Fruit fly (Drosophila melanogaster) whole organism, prepupa: ENCODE data around the gene CG6908.
A peak's percentile ranks its signal among the peaks of the same experiment; 100 is the strongest.

Source experiments
- Blimp-1 ChIP-seq: fragments of 200-800 bp; sonication (Bioruptor generic); optimal IDR thresholded peaks from 3 replicates; lab custom pipeline; 2017; ENCODE audit warnings: missing biosample characterization, missing genetic modification characterization, mild to moderate bottlenecking, moderate library complexity, missing genetic modification reagents
- CG10631 ChIP-seq: fragments of 200-800 bp; sonication (Bioruptor generic); optimal IDR thresholded peaks from 2 replicates; lab custom pipeline; 2016; ENCODE audit warnings: missing biosample characterization, missing genetic modification characterization
- CG10669 ChIP-seq: fragments of 200-800 bp; sonication (Bioruptor generic); optimal IDR thresholded peaks from 3 replicates; lab custom pipeline; 2018; ENCODE audit warnings: missing biosample characterization, mild to moderate bottlenecking, missing genetic modification characterization, moderate library complexity
- CG11294 ChIP-seq: fragments of 200-800 bp; sonication (Bioruptor generic); IDR thresholded peaks from 2 replicates; pipeline ENCODE4 v1.3.6; 2022; ENCODE audit warnings: missing biosample characterization, missing genetic modification characterization
- CG11762 ChIP-seq: fragments of 200-800 bp; sonication (Bioruptor generic); optimal IDR thresholded peaks from 3 replicates; lab custom pipeline; 2016; ENCODE audit warnings: missing biosample characterization, missing genetic modification characterization; ENCODE audit not compliant: insufficient read depth
- CG15336 ChIP-seq: fragments of 200-800 bp; sonication (Bioruptor generic); IDR thresholded peaks from 2 replicates; pipeline ENCODE4 v1.3.6; 2022; ENCODE audit warnings: missing biosample characterization, missing genetic modification characterization
- CG1621 ChIP-seq: fragments of 200-800 bp; sonication (Bioruptor generic); optimal IDR thresholded peaks from 3 replicates; lab custom pipeline; 2018; ENCODE audit warnings: missing biosample characterization, mild to moderate bottlenecking, missing genetic modification characterization
- CG16779 ChIP-seq: fragments of 200-800 bp; sonication (Bioruptor generic); optimal IDR thresholded peaks from 3 replicates; lab custom pipeline; 2017; ENCODE audit warnings: missing biosample characterization, mild to moderate bottlenecking, missing genetic modification characterization
- CG31627 ChIP-seq: fragments of 200-800 bp; sonication (Bioruptor generic); optimal IDR thresholded peaks from 3 replicates; lab custom pipeline; 2016; ENCODE audit warnings: missing biosample characterization, missing genetic modification characterization
- CG32006 ChIP-seq: fragments of 200-800 bp; sonication (Bioruptor generic); optimal IDR thresholded peaks from 3 replicates; lab custom pipeline; 2017; ENCODE audit warnings: missing biosample characterization, mild to moderate bottlenecking, missing genetic modification characterization
- CG3919 ChIP-seq: fragments of 200-800 bp; sonication (Bioruptor generic); optimal IDR thresholded peaks from 3 replicates; lab custom pipeline; 2016; ENCODE audit warnings: missing biosample characterization, missing genetic modification characterization
- CG4318 ChIP-seq: fragments of 200-800 bp; sonication (Bioruptor generic); optimal IDR thresholded peaks from 3 replicates; lab custom pipeline; 2017; ENCODE audit warnings: missing biosample characterization, mild to moderate bottlenecking, missing genetic modification characterization
- CG6276 ChIP-seq: fragments of 200-800 bp; sonication (Bioruptor generic); optimal IDR thresholded peaks from 2 replicates; lab custom pipeline; 2017; ENCODE audit warnings: missing biosample characterization, mild to moderate bottlenecking, missing genetic modification characterization
- CG6792 ChIP-seq: fragments of 200-800 bp; sonication (Bioruptor generic); optimal IDR thresholded peaks from 3 replicates; lab custom pipeline; 2016; ENCODE audit warnings: missing biosample characterization, missing genetic modification characterization
- CG6854 ChIP-seq: fragments of 200-800 bp; sonication (Bioruptor generic); optimal IDR thresholded peaks from 2 replicates; lab custom pipeline; 2017; ENCODE audit warnings: missing biosample characterization, mild to moderate bottlenecking, missing genetic modification characterization
- CG7368 ChIP-seq: fragments of 200-800 bp; sonication (Bioruptor generic); optimal IDR thresholded peaks from 3 replicates; lab custom pipeline; 2016; ENCODE audit warnings: missing biosample characterization, missing genetic modification characterization
- CG8119 ChIP-seq: fragments of 200-800 bp; sonication (Bioruptor generic); IDR thresholded peaks from 3 replicates; pipeline ENCODE4 v1.3.6; 2022; ENCODE audit warnings: missing biosample characterization, missing genetic modification characterization
- CG8319 ChIP-seq: fragments of 200-800 bp; sonication (Bioruptor generic); optimal IDR thresholded peaks from 3 replicates; lab custom pipeline; 2016; ENCODE audit warnings: missing biosample characterization, missing genetic modification characterization
- CG8632 ChIP-seq: fragments of 200-800 bp; sonication (Bioruptor generic); optimal IDR thresholded peaks from 3 replicates; lab custom pipeline; 2016; ENCODE audit warnings: missing biosample characterization, missing genetic modification characterization
- CG9139 ChIP-seq: fragments of 200-800 bp; sonication (Bioruptor generic); optimal IDR thresholded peaks from 3 replicates; lab custom pipeline; 2017; ENCODE audit warnings: missing biosample characterization, mild to moderate bottlenecking, missing genetic modification characterization
- Eip78C ChIP-seq: fragments of 200-800 bp; sonication (Bioruptor generic); peaks from one replicate; lab custom pipeline; 2016; ENCODE audit warnings: missing biosample characterization, missing genetic modification characterization
- Eip93F ChIP-seq: fragments of 200-800 bp; sonication (Bioruptor generic); optimal IDR thresholded peaks from 2 replicates; lab custom pipeline; 2016; ENCODE audit warnings: missing biosample characterization, mild to moderate bottlenecking, missing genetic modification characterization
- Ets21C ChIP-seq: fragments of 200-800 bp; sonication (Bioruptor generic); optimal IDR thresholded peaks from 3 replicates; lab custom pipeline; 2016; ENCODE audit warnings: missing biosample characterization, missing genetic modification characterization
- Hr38 ChIP-seq: sonication (Bioruptor generic); optimal IDR thresholded peaks from 2 replicates; lab custom pipeline; 2016; ENCODE audit warnings: missing biosample characterization, missing genetic modification characterization
- Hr39 ChIP-seq: fragments of 200-800 bp; sonication (Bioruptor generic); optimal IDR thresholded peaks from 2 replicates; lab custom pipeline; 2016; ENCODE audit warnings: missing biosample characterization, missing genetic modification characterization
- Smox ChIP-seq: fragments of 200-800 bp; sonication (Bioruptor generic); optimal IDR thresholded peaks from 3 replicates; lab custom pipeline; 2016; ENCODE audit warnings: missing biosample characterization, missing genetic modification characterization
- Sox14 ChIP-seq: fragments of 200-800 bp; sonication (Bioruptor generic); optimal IDR thresholded peaks from 3 replicates; lab custom pipeline; 2016; ENCODE audit warnings: missing biosample characterization, missing genetic modification characterization
- Sox15 ChIP-seq: fragments of 200-800 bp; sonication (Bioruptor generic); optimal IDR thresholded peaks from 3 replicates; lab custom pipeline; 2016; ENCODE audit warnings: missing biosample characterization, missing genetic modification characterization
- achi ChIP-seq: fragments of 200-800 bp; sonication (Bioruptor generic); optimal IDR thresholded peaks from 3 replicates; lab custom pipeline; 2016; ENCODE audit warnings: missing biosample characterization, missing genetic modification characterization
- acj6 ChIP-seq: fragments of 200-800 bp; sonication (Bioruptor generic); optimal IDR thresholded peaks from 3 replicates; lab custom pipeline; 2016; ENCODE audit warnings: missing biosample characterization, missing genetic modification characterization
- cyc ChIP-seq: fragments of 200-800 bp; sonication (Bioruptor generic); optimal IDR thresholded peaks from 3 replicates; lab custom pipeline; 2016; ENCODE audit warnings: missing biosample characterization, missing genetic modification characterization
- dac ChIP-seq: fragments of 200-800 bp; sonication (Bioruptor generic); optimal IDR thresholded peaks from 2 replicates; lab custom pipeline; 2017; ENCODE audit warnings: missing biosample characterization, mild to moderate bottlenecking, missing genetic modification characterization
- dsx ChIP-seq: fragments of 200-800 bp; optimal IDR thresholded peaks from 3 replicates; lab custom pipeline; 2019; ENCODE audit warnings: missing biosample characterization, mild to moderate bottlenecking, missing genetic modification characterization, moderate library complexity; ENCODE audit not compliant: poor library complexity, severe bottlenecking
- eg ChIP-seq: fragments of 200-800 bp; sonication (Bioruptor generic); IDR thresholded peaks from 3 replicates; pipeline ENCODE4 v1.3.6; 2022; ENCODE audit warnings: missing biosample characterization, missing genetic modification characterization
- esn ChIP-seq: fragments of 200-800 bp; sonication (Bioruptor generic); optimal IDR thresholded peaks from 2 replicates; lab custom pipeline; 2016; ENCODE audit warnings: missing biosample characterization, mild to moderate bottlenecking, missing genetic modification characterization, moderate library complexity
- fd59A ChIP-seq: fragments of 200-800 bp; sonication (Bioruptor generic); optimal IDR thresholded peaks from 2 replicates; lab custom pipeline; 2017; ENCODE audit warnings: missing biosample characterization, mild to moderate bottlenecking, missing genetic modification characterization, missing genetic modification reagents
- fd85E ChIP-seq: fragments of 200-800 bp; sonication (Bioruptor generic); optimal IDR thresholded peaks from 3 replicates; lab custom pipeline; 2016; ENCODE audit warnings: missing biosample characterization, missing genetic modification characterization
- lz ChIP-seq: fragments of 200-800 bp; sonication (Bioruptor generic); optimal IDR thresholded peaks from 3 replicates; lab custom pipeline; 2016; ENCODE audit warnings: missing biosample characterization, missing genetic modification characterization
- net ChIP-seq: fragments of 200-800 bp; sonication (Bioruptor generic); optimal IDR thresholded peaks from 3 replicates; lab custom pipeline; 2016; ENCODE audit warnings: missing biosample characterization, missing genetic modification characterization
- pdm3 ChIP-seq: fragments of 200-800 bp; sonication (Bioruptor generic); optimal IDR thresholded peaks from 3 replicates; lab custom pipeline; 2016; ENCODE audit warnings: missing biosample characterization, missing genetic modification characterization
- salr ChIP-seq, 2 experiments: fragments of 200-800 bp; sonication (Bioruptor generic); optimal IDR thresholded peaks; 3 replicates each; lab custom pipeline; 2016 to 2018; ENCODE audit warnings: missing biosample characterization in 2 of 2, missing genetic modification characterization in 2 of 2, mild to moderate bottlenecking in 1 of 2
- ss ChIP-seq, 2 experiments: fragments of 200-800 bp; sonication (Bioruptor generic); optimal IDR thresholded peaks; 2 replicates in 1 of 2; 3 replicates in 1 of 2; lab custom pipeline; 2017 to 2018; ENCODE audit warnings: mild to moderate bottlenecking in 2 of 2, missing biosample characterization in 2 of 2, missing genetic modification characterization in 2 of 2, moderate library complexity in 1 of 2
- svp ChIP-seq: fragments of 200-800 bp; sonication (Bioruptor generic); peaks from one replicate; lab custom pipeline; 2016; ENCODE audit warnings: missing biosample characterization, missing genetic modification characterization
- topi ChIP-seq: fragments of 200-800 bp; sonication (Bioruptor generic); optimal IDR thresholded peaks from 3 replicates; lab custom pipeline; 2016; ENCODE audit warnings: missing biosample characterization, missing genetic modification characterization
- vri ChIP-seq: fragments of 200-800 bp; sonication (Bioruptor generic); optimal IDR thresholded peaks from 3 replicates; lab custom pipeline; 2016; ENCODE audit warnings: missing biosample characterization, mild to moderate bottlenecking, missing genetic modification characterization

Gene CG6908

dm6 chr3R:11661712-11662111 is 28.1 kb downstream of the CG6908 start (continued):
- TF ChIP-seq ss (GFP tag; optimal IDR thresholded peaks at IDR 0.05; lab: Kevin White, UChicago) (peak; percentile 30 to 51), acj6 (GFP tag; lab: Kevin White, UChicago) (peak; percentile 39), CG11762 (GFP tag; lab: Kevin White, UChicago) (no peak), Blimp-1 (GFP tag; lab: Kevin White, UChicago) (no peak), CG8632 (GFP tag; lab: Kevin White, UChicago) (peak; percentile 10), CG6854 (GFP tag; lab: Kevin White, UChicago) (no peak), fd85E (GFP tag; lab: Kevin White, UChicago) (no peak), CG8119 (GFP tag; lab: Robert Waterston, UW) (peak; percentile 66; the same call in 2 of the 3 replicates), Hr38 (GFP tag; lab: Kevin White, UChicago) (no peak), salr (GFP tag; optimal IDR thresholded peaks at IDR 0.05; lab: Kevin White, UChicago) (peak in 1 of 2 experiments; percentile 3), CG1621 (peak; percentile 21)

dm6 chr3R:11661187-11661586 is 28.7 kb downstream of the CG6908 start:
- TF ChIP-seq Ets21C (no peak), CG15336 (peak; percentile 30; the same call in 1 of the 2 replicates), CG16779 (no peak), CG6276 (peak; percentile 14), eg (peak; percentile 8; the same call in 1 of the 3 replicates), Hr39 (GFP tag; lab: Kevin White, UChicago) (no peak), achi (GFP tag; lab: Kevin White, UChicago) (no peak)

dm6 chr3R:11657786-11658193 is 32.1 kb downstream of the CG6908 start:
- TF ChIP-seq svp: peak; percentile 98
- peak; percentile 87 for TF ChIP-seq pdm3 (GFP tag; lab: Kevin White, UChicago)
- peak; percentile 84 for TF ChIP-seq lz (GFP tag; lab: Kevin White, UChicago)
- peak; percentile 86 for TF ChIP-seq net (GFP tag; lab: Kevin White, UChicago)
- TF ChIP-seq CG6276: peak; percentile 47
- TF ChIP-seq CG10669: peak; percentile 88
- TF ChIP-seq CG6792 (GFP tag; lab: Kevin White, UChicago): peak; percentile 86
- TF ChIP-seq Eip93F: peak; percentile 10
- TF ChIP-seq fd59A: peak; percentile 71
- peak; percentile 75 for TF ChIP-seq CG15336
- TF ChIP-seq salr (GFP tag; optimal IDR thresholded peaks at IDR 0.05; lab: Kevin White, UChicago): peak; percentile 47 to 70
- peak; percentile 76 for TF ChIP-seq CG8632 (GFP tag; lab: Kevin White, UChicago)
- peak; percentile 81 for TF ChIP-seq CG31627 (GFP tag; lab: Kevin White, UChicago)
- peak; percentile 89 for TF ChIP-seq topi (GFP tag; lab: Kevin White, UChicago)
- TF ChIP-seq CG16779: peak; percentile 53
- TF ChIP-seq CG11294 (GFP tag; lab: Robert Waterston, UW): 0 out of 2 replicates have a peak, but pooled peaks have one; percentile 25
- peak; percentile 86 for TF ChIP-seq CG7368 (GFP tag; lab: Kevin White, UChicago)
- peak; percentile 84 for TF ChIP-seq CG10631 (GFP tag; lab: Kevin White, UChicago)
- TF ChIP-seq CG32006: peak; percentile 69
- TF ChIP-seq CG3919 (GFP tag; lab: Kevin White, UChicago): peak; percentile 91
- TF ChIP-seq Blimp-1 (GFP tag; lab: Kevin White, UChicago): peak; percentile 48
- peak; percentile 98 for TF ChIP-seq Eip78C (GFP tag; lab: Kevin White, UChicago)
- TF ChIP-seq dsx (GFP tag; lab: Kevin White, UChicago): peak; percentile 90
- TF ChIP-seq cyc: peak; percentile 88
- peak; percentile 25 for TF ChIP-seq CG4318 (GFP tag; lab: Kevin White, UChicago)
- peak; percentile 90 for TF ChIP-seq vri (GFP tag; lab: Kevin White, UChicago)
- peak; percentile 83 for TF ChIP-seq achi (GFP tag; lab: Kevin White, UChicago)
- TF ChIP-seq CG11762 (GFP tag; lab: Kevin White, UChicago): peak; percentile 77
- peak; percentile 82 to 86 for TF ChIP-seq ss (GFP tag; optimal IDR thresholded peaks at IDR 0.05; lab: Kevin White, UChicago)
- peak; percentile 69 for TF ChIP-seq CG6854 (GFP tag; lab: Kevin White, UChicago)
- TF ChIP-seq Hr39 (GFP tag; lab: Kevin White, UChicago): peak; percentile 85
- TF ChIP-seq CG8119 (GFP tag; lab: Robert Waterston, UW): peak; percentile 67
- peak; percentile 75 for TF ChIP-seq eg
- peak; percentile 76 for TF ChIP-seq CG9139 (GFP tag; lab: Kevin White, UChicago)
- TF ChIP-seq CG8319 (GFP tag; lab: Kevin White, UChicago): peak; percentile 83
- TF ChIP-seq Sox15: peak; percentile 62
- peak; percentile 88 for TF ChIP-seq acj6 (GFP tag; lab: Kevin White, UChicago)
- TF ChIP-seq dac (GFP tag; lab: Kevin White, UChicago): peak; percentile 16
- peak; percentile 86 for TF ChIP-seq Smox (GFP tag; lab: Kevin White, UChicago)
- TF ChIP-seq esn (GFP tag; lab: Kevin White, UChicago): peak; percentile 91
- peak; percentile 90 for TF ChIP-seq Sox14 (GFP tag; lab: Kevin White, UChicago)
- peak; percentile 73 for TF ChIP-seq CG1621
